Worm (Caenorhabditis elegans): ENCODE data around the gene srw-107.

Gene srw-107

ce11 chrV:477664-478212 is 43.7 kb downstream of the srw-107 start, which contains the start of gene nhr-55:
Gene nhr-55, plus strand, starts transcription at chrV:478162.
- TF ChIP-seq gmeb-2 (tag; optimal IDR thresholded peaks at IDR 0.05) (no peak), tbx-7 (tag; optimal IDR thresholded peaks at IDR 0.05) (no peak), ceh-34 (tag; optimal IDR thresholded peaks at IDR 0.05) (no peak), mec-3 (tag; optimal IDR thresholded peaks at IDR 0.05; ENCODE audit: borderline replicate concordance) (no peak), hlh-15 (tag; optimal IDR thresholded peaks at IDR 0.05) (no peak), che-1 (tag; optimal IDR thresholded peaks at IDR 0.05) (no peak), pqm-1 (tag; optimal IDR thresholded peaks at IDR 0.05) (no peak), pros-1 (tag; optimal IDR thresholded peaks at IDR 0.05) (no peak), elt-2 (tag; optimal IDR thresholded peaks at IDR 0.05) (no peak)

- TF ChIP-seq ceh-45 (GFP tag; IDR thresholded peaks at IDR 0.05) (no peak), gmeb-2 (tag; optimal IDR thresholded peaks at IDR 0.05) (no peak), elt-2 (tag; optimal IDR thresholded peaks at IDR 0.05) (no peak), T23F11.4 (GFP tag; optimal IDR thresholded peaks at IDR 0.05) (no peak), ceh-9 (tag; optimal IDR thresholded peaks at IDR 0.05) (no peak), sox-4 (tag; optimal IDR thresholded peaks at IDR 0.05) (no peak), pha-2 (tag; optimal IDR thresholded peaks at IDR 0.05) (no peak), ceh-2 (tag; optimal IDR thresholded peaks at IDR 0.05) (no peak), ztf-16 (tag; optimal IDR thresholded peaks at IDR 0.05) (no peak)
Observed at ce11 chrV:474516-474915, 46.9 kb downstream of the srw-107 start, which contains the start of gene nhr-99. Gene nhr-99, plus strand, starts transcription at chrV:474778.

ce11 chrV:472589-472988 is 48.8 kb downstream of the srw-107 start, which contains the start of gene srt-31:
Gene srt-31, plus strand, starts transcription at chrV:472889.
- TF ChIP-seq fkh-10 (GFP tag; optimal IDR thresholded peaks at IDR 0.05) (no peak), hlh-15 (tag; optimal IDR thresholded peaks at IDR 0.05) (no peak), ztf-16 (tag; optimal IDR thresholded peaks at IDR 0.05) (no peak), sox-2 (GFP tag; IDR thresholded peaks at IDR 0.05) (no peak), madf-2 (tag; optimal IDR thresholded peaks at IDR 0.05) (no peak), ceh-22 (tag; optimal IDR thresholded peaks at IDR 0.05) (no peak), ref-2 (tag; optimal IDR thresholded peaks at IDR 0.05) (no peak), rnt-1 (tag; optimal IDR thresholded peaks at IDR 0.05) (no peak), ahr-1 (tag; optimal IDR thresholded peaks at IDR 0.05) (no peak), gmeb-2 (tag; optimal IDR thresholded peaks at IDR 0.05) (no peak), ceh-2 (tag; optimal IDR thresholded peaks at IDR 0.05) (no peak), nfya-1 (tag; optimal IDR thresholded peaks at IDR 0.05) (no peak), eyg-1 (tag; optimal IDR thresholded peaks at IDR 0.05) (no peak)
